Fruit fly (Drosophila melanogaster) ovary, adult (tissue): ENCODE measurements around the gene CG9192.
"Not testable (repeated sequence)": the region's sequence is repeated elsewhere in the genome, so short reads cannot be mapped to it uniquely, and the experiment has no call there.

ENCODE experiments used
- CG17801 ChIP-seq: fragments of 200-800 bp; optimal IDR thresholded peaks from 2 replicates; lab custom pipeline; 2019; ENCODE audit warnings: missing biosample characterization, mild to moderate bottlenecking, missing genetic modification characterization, moderate library complexity; ENCODE audit not compliant: partially characterized antibody

Gene CG9192

dm6 chr3L:1238219-1238618, at the start of gene CG9192:
Gene CG9192 (minus strand): TSS chr3L:1238319.
- TF ChIP-seq CG17801: no peak

- no peak for TF ChIP-seq CG17801
Observed at dm6 chr3L:1280890-1281622, 42.9 kb upstream of the CG9192 start.

DNA sequence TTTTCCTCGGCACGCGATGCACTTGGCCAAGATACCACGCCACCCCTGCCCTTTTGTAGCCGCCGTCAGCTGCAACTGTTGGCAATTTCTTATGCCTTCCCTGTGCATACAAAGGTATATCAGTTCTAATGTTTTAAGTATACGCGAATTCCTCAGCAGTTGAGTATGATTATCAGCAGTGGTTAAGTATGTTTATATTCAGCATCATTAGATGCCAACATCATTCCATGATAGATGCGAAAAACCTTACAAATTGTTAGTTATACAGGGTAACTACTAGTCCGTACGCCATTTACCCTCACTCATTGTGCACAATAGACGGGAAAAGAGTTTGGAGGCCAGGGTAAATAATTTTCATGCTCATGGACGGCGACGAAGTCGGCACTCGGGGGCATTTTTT, 41.6 kb upstream of the CG9192 start:
- TF ChIP-seq CG17801: no peak

dm6 chr3L:1277937-1278336, 39.8 kb upstream of the CG9192 start:
- TF ChIP-seq CG17801: no peak

DNA sequence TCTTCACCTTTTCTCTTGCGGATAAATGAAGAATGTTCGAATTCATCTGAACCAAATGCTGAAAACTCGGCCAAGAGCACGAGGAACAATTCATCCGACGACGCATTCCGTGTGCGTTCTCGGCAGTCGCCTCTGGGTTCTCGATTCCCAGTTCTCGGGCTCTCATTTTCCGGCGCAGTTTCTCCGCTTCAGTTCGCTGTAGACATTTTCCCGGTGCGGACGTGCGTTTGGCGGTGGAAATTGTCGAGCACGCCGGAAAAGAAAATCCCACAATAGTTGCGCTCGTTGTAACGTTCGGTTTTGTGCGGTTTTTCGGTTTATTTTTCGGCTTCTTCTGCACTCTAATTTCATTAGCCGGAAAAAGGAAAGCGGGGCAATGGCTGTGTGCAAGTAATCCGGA, 37.6 kb upstream of the CG9192 start, which contains the start of gene CG32333:
CG32333 (plus strand) TSS at position 190 of the 400 bp plus-strand sequence.
- TF ChIP-seq CG17801: no peak

dm6 chr3L:1269013-1269412, 30.9 kb upstream of the CG9192 start:
- no peak for TF ChIP-seq CG17801

DNA sequence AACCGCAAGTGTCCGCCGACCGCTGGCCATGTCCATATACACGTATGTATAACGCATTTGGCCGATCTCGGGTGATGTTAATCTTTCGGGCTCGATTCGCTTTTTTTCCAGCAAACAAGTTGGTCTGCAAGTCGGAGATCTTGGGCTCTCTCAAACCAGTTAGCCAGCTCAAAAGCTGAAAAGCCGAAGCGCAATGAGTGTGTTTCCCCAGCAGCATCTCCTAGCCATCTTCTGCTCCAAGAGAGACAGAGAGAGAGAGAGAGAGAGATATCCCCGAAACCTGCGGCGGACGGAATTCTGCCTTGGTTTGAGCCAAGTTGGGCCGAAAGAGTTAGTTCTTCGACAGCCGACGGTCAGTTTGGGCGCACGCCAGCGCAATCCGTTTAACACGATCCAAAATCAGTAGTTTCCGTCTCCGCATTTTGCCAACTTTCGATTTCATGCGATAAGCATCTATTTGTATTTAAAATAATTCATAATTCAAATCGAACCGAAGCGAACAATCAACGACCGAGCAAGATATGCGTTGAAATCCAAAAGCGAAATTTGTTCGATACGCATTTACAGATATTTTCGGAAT, 27.4 kb upstream of the CG9192 start:
- no peak for TF ChIP-seq CG17801

DNA sequence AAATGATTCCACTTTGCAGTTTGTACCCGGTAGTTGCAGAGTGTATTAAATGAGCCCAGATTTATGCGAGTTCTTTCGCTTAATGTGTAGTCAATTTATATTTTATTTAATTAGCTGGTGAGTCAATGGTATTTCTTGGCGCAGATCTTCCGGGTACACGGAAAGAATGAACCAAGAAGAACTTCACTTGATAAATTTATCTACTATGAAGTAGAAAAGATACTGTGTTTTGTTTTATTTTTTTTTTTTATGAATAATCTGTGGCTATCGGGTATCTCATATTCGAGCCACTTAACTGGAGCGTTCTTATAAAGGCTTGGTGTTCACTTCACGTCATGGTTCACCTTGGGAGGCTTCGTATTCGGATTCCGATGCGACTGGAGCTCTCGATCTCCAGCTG, 26.9 kb upstream of the CG9192 start:
- TF ChIP-seq CG17801: no peak

DNA sequence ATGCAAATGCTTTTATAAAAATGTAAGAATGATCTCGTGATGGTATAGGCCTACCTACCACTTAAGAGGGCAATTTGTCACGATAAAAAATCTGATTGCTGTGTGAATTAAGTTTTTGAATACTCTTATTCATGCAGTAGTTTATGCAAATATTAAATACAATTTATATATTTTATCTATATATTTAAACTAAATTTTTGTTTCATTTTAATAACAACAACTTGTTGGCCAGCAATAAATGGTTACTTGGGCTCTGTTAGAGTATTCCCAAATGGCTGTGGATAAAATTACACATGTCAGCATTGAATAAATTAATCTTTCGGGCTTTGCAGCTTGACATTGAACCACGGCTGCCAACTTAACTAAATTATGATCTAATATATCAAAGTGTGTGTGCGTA, 20.4 kb upstream of the CG9192 start:
- no peak for TF ChIP-seq CG17801

DNA sequence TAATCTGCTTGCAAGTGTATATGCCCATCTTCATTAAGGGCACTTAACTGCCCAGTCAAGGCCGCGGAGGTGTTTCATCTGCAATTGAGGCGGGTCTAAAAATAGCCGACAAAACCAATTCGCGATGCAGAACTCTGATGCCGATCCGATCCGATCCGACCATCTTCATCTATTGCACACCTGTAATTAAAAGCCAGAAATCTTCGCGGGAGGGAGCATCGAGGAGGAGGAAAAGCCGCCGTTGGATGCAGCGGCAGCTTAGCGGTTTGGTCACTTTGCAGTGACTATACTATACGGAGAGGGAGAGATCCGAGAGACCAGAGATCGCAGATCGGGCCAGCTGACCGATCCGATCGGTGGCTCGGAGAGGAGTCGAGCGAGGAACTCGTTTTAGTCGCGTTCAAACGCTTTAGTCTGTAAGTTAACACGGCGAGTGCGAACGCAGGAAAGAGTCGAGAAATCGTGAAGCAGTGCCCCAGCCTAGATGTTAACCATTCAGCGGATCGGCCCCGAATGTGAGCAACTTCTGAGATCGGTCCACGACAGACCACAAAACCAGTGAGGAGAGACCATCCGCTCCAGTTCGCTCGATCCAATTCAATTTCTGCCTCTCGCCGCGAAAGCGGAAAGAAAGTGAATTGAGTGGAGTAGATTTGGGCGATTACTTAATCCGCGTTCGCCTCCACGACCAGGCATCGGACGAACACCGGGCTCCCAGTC, 18.1 kb upstream of the CG9192 start, which contains the start of gene tfc:
tfc (plus strand) TSS at position 389 of the 720 bp plus-strand sequence.
- TF ChIP-seq CG17801: no peak

DNA sequence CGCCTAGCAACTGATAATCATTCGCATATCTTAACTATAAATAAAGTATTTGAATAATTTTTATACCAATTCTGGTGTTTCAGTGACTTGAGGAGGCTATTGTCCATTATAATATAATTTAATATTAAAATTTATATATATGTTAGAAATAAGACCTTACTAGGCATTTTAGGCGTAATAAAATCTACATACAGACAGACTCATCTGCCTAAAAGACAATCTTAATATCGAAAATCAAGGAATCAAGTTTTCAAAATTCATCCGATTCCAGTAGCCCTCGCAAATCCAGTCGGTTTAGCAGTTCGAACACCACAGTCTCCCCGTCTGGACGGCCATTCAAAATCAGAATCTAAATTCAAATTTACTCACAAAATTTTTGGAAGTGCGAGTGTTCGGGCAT, 13.6 kb upstream of the CG9192 start, which contains the start of the genes CG9130 and CG9133:
CG9130 (plus strand) TSS at position 301 of the 400 bp plus-strand sequence.
CG9133 (plus strand) TSS at position 301 of the 400 bp plus-strand sequence.
- TF ChIP-seq CG17801: no peak

DNA sequence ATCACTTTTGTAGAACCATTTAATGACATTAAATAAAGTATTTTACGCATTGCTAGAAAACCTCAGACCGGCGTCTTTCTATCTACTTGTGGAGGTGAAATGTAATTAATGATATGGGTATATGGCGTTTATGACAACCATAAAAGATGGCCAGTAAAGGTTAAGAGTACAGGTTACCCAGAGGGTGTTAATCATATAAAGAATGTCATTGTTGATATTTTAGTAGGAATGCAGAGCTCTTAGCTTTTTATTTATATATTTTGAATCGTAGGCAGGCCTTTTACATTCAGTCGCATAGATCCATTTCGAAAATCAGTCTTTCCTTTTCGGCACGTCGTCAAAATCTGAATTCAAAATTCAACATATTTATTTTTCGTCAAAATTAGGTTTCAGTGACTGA, 12.3 kb upstream of the CG9192 start, which contains the start of gene Bfc:
Bfc (plus strand) TSS at position 301 of the 400 bp plus-strand sequence.
- TF ChIP-seq CG17801: no peak

DNA sequence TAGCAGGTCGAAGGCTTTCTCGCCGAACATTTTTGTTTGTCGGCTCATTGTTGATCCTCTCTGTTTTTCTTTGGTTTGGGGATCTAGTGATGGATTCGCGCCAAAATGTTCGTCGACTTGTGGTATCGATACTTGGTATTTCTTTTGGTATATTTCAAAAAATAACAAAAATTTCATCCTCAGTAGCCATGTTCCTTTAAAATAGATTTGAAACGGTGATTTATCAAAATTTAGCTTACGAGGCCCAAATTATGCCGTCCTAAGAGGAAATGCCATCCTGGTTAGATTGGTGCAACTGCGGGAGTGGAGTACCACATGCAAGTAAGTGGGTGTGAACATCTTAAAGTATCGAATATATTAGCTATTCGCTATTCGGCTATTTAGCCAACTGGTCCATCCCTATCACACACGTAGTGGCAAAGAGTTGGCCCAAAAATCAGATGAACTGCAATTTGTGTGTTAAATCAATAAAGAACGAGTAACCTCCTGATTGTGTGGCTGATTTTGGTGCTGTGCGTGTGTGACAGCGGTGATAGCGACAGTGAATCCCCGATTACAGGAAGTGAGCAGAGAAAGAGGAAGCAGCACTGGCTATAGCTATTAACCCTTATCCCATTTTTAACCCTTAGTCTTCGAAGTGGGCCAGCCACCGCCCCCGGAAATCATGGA, 9.6 kb upstream of the CG9192 start, which contains the start of the genes Psf1 and Sac1:
Psf1 (minus strand) TSS at position 51 of the 669 bp plus-strand sequence.
Sac1 (plus strand) TSS at position 191 of the 669 bp plus-strand sequence.
- no peak for TF ChIP-seq CG17801

DNA sequence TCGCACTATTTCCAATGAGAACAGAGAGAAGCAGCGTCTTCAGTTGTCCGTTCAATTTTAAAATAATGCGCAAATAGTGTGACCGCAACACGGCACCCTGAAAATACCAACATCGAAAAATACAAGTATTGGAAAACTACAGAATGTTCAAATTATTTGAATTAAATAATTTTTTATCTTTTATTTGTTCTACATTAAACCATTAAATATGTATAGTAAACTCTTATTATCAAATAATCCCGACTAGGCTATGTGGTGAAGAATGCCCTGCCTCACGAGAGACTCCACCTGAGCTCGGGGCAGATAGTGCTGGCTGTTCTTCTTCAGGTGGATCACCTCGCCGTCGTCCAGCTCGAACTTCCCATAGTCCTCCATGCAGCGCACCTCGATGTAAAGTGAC, 8.7 kb upstream of the CG9192 start, which contains the start of gene CG32318:
CG32318 (minus strand) TSS at position 101 of the 400 bp plus-strand sequence.
- TF ChIP-seq CG17801: not testable (repeated sequence)

DNA sequence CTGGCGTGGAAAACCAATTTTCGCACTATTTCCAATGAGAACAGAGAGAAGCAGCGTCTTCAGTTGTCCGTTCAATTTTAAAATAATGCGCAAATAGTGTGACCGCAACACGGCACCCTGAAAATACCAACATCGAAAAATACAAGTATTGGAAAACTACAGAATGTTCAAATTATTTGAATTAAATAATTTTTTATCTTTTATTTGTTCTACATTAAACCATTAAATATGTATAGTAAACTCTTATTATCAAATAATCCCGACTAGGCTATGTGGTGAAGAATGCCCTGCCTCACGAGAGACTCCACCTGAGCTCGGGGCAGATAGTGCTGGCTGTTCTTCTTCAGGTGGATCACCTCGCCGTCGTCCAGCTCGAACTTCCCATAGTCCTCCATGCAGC, 7.7 kb upstream of the CG9192 start, which contains the start of gene Klp61F:
Klp61F (minus strand) TSS at position 101 of the 400 bp plus-strand sequence.
- not testable (repeated sequence) for TF ChIP-seq CG17801

DNA sequence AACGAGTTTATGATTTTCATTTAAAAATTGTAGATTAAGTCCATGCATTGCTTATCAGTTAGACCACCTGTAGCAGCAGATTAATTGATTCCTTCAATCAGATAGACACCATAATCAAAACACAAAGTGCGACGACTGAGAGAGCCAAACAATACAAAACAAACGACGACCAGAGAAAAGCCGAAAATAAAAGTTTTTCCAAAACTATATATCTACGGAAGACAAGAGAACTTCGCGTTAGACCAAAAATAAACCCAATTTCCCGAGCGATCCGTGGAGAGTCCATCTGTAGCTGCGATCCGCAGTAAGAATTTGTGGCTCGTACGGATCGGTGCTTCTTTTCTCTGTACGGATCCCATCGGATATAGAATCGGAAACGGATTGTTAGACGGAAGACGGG, 2.7 kb downstream of the CG9192 start, which contains the start of gene galene:
galene (plus strand) TSS at position 301 of the 400 bp plus-strand sequence.
- TF ChIP-seq CG17801: no peak
